Fruit fly (Drosophila melanogaster) whole organism, adult: Measurements from ENCODE around the gene Smu1.

Experiments used
- CG11617 ChIP-seq: fragments of 200-800 bp; sonication (Bioruptor generic); optimal IDR thresholded peaks from 2 replicates; lab custom pipeline; 2017; ENCODE audit warnings: mild to moderate bottlenecking, missing biosample characterization, missing genetic modification reagents, missing genetic modification characterization
- CG12768 ChIP-seq: fragments of 200-800 bp; sonication (Bioruptor generic); optimal IDR thresholded peaks from 2 replicates; lab custom pipeline; 2017; ENCODE audit warnings: missing biosample characterization, missing genetic modification characterization, mild to moderate bottlenecking, moderate library complexity, missing genetic modification reagents
- CG14711 ChIP-seq: fragments of 200-800 bp; sonication (Bioruptor generic); optimal IDR thresholded peaks from 2 replicates; lab custom pipeline; 2018; ENCODE audit warnings: missing biosample characterization, mild to moderate bottlenecking, missing genetic modification characterization, moderate library complexity
- CG1620 ChIP-seq: fragments of 200-800 bp; sonication (Bioruptor generic); optimal IDR thresholded peaks from 2 replicates; lab custom pipeline; 2016; ENCODE audit warnings: missing biosample characterization, missing genetic modification characterization
- CG33017 ChIP-seq: fragments of 200-800 bp; sonication (Bioruptor generic); optimal IDR thresholded peaks from 2 replicates; lab custom pipeline; 2018; ENCODE audit warnings: missing biosample characterization, mild to moderate bottlenecking, missing genetic modification characterization, moderate library complexity
- CG5204 ChIP-seq: fragments of 200-800 bp; sonication (Bioruptor generic); optimal IDR thresholded peaks from 2 replicates; lab custom pipeline; 2016; ENCODE audit warnings: missing biosample characterization, missing genetic modification characterization
- CG7045 ChIP-seq: fragments of 200-800 bp; sonication (Bioruptor generic); optimal IDR thresholded peaks from 2 replicates; lab custom pipeline; 2017; ENCODE audit warnings: missing biosample characterization, mild to moderate bottlenecking, missing genetic modification characterization
- CG7101 ChIP-seq: fragments of 200-800 bp; sonication (Bioruptor generic); optimal IDR thresholded peaks from 2 replicates; lab custom pipeline; 2018; ENCODE audit warnings: missing biosample characterization, mild to moderate bottlenecking, missing genetic modification characterization, moderate library complexity
- Clk ChIP-seq: fragments of 200-800 bp; sonication (Bioruptor generic); optimal IDR thresholded peaks from 2 replicates; lab custom pipeline; 2017; ENCODE audit warnings: missing biosample characterization, missing genetic modification characterization
- Crg-1 ChIP-seq: fragments of 200-800 bp; sonication (Bioruptor generic); optimal IDR thresholded peaks from 2 replicates; lab custom pipeline; 2016; ENCODE audit warnings: missing biosample characterization, missing genetic modification characterization
- Hr96 ChIP-seq: fragments of 200-800 bp; sonication (Bioruptor generic); optimal IDR thresholded peaks from 2 replicates; lab custom pipeline; 2016; ENCODE audit warnings: missing biosample characterization, missing genetic modification characterization
- Mnt ChIP-seq: fragments of 200-800 bp; sonication (Bioruptor generic); optimal IDR thresholded peaks from 2 replicates; lab custom pipeline; 2016; ENCODE audit warnings: missing biosample characterization, mild to moderate bottlenecking, missing genetic modification characterization
- bab1 ChIP-seq: fragments of 200-800 bp; sonication (Bioruptor generic); optimal IDR thresholded peaks from 3 replicates; lab custom pipeline; 2019; ENCODE audit warnings: missing biosample characterization, mild to moderate bottlenecking, missing genetic modification characterization, moderate library complexity
- cic ChIP-seq: fragments of 200-800 bp; sonication (Bioruptor generic); optimal IDR thresholded peaks from 2 replicates; lab custom pipeline; 2017; ENCODE audit warnings: missing biosample characterization, mild to moderate bottlenecking, missing genetic modification characterization, moderate library complexity
- cnc ChIP-seq, 2 experiments: fragments of >200 bp; optimal IDR thresholded peaks; 2 replicates each; lab custom pipeline; 2017
- kay ChIP-seq: fragments of 200-800 bp; sonication (Bioruptor generic); peaks from one replicate; lab custom pipeline; 2016; ENCODE audit warnings: missing biosample characterization, missing genetic modification characterization, borderline replicate concordance
- ovo ChIP-seq: fragments of 200-800 bp; sonication (Bioruptor generic); optimal IDR thresholded peaks from 2 replicates; lab custom pipeline; 2016; ENCODE audit warnings: missing biosample characterization, missing genetic modification characterization
- pad ChIP-seq: fragments of 200-800 bp; sonication (Bioruptor generic); optimal IDR thresholded peaks from 3 replicates; lab custom pipeline; 2017; ENCODE audit warnings: missing biosample characterization, missing genetic modification characterization, mild to moderate bottlenecking, moderate library complexity, missing genetic modification reagents
- tj ChIP-seq: fragments of 200-800 bp; sonication (Bioruptor generic); optimal IDR thresholded peaks from 3 replicates; lab custom pipeline; 2017; ENCODE audit warnings: missing biosample characterization, mild to moderate bottlenecking, missing genetic modification characterization, moderate library complexity
- toe ChIP-seq: fragments of 200-800 bp; sonication (Bioruptor generic); optimal IDR thresholded peaks from 2 replicates; lab custom pipeline; 2016; ENCODE audit warnings: missing biosample characterization, missing genetic modification characterization

The Smu1 gene

DNA sequence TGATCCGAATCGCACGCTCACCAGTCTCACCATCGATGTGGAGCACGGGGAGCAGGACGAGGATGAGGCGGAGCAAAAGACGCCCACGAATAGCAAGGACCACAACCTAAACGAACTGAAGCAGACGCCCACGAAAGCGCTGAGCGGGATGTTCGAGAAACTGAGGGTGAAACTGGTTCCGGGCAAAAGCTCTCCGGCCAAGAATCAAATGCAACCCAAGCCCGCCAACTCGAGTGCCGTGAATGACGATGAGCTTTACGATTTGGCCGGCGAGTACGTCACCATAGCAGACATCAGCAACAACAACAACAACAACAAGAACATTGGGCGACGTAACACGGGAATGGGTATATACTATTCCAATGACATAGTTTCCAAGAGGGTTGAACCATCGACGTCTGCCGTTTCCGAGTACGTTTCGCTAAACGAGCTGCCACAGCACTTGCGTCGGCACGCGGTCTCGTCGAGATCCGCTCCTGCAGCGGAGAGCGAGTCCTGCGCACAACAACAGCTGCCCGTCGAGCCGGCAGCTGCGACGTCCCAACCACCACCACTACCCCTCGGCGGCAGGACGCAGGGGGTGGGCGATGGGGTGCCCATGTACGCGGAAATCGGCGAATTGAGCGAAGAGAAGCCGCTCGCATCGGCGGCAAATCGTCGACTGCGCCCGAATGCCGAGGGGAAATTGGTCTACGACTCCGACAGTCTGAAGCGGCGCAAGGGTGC, 36.4 kb upstream of the Smu1 start:
- peak; percentile 13 for TF ChIP-seq cic (GFP tag; lab: Kevin White, UChicago)
- TF ChIP-seq toe (GFP tag; lab: Kevin White, UChicago), result no peak
- peak; percentile 82 for TF ChIP-seq pad
- no peak for TF ChIP-seq Clk

dm6 chr3R:19015423-19015810, 34.3 kb upstream of the Smu1 start:
- TF ChIP-seq CG7101 (tag; lab: Kevin White, UChicago) (no peak), cnc (optimal IDR thresholded peaks at IDR 0.05; lab: Kevin White, UChicago) (no peak), Crg-1 (GFP tag; lab: Kevin White, UChicago) (no peak), ovo (GFP tag; lab: Kevin White, UChicago) (no peak), pad (no peak), CG12768 (GFP tag; lab: Kevin White, UChicago) (no peak), kay (GFP tag; lab: Kevin White, UChicago) (no peak), Hr96 (no peak), CG5204 (GFP tag; lab: Kevin White, UChicago) (no peak), CG7045 (no peak), CG33017 (tag; lab: Kevin White, UChicago) (no peak), tj (no peak), CG11617 (GFP tag; lab: Kevin White, UChicago) (no peak), bab1 (no peak)

dm6 chr3R:19014742-19015422, 33.8 kb upstream of the Smu1 start:
- no peak for TF ChIP-seq ovo (GFP tag; lab: Kevin White, UChicago)
- TF ChIP-seq tj, result peak; percentile 98
- TF ChIP-seq CG14711 (tag; lab: Kevin White, UChicago), result peak; percentile 42
- no peak for TF ChIP-seq toe (GFP tag; lab: Kevin White, UChicago)
- TF ChIP-seq CG7045, result no peak
- no peak for TF ChIP-seq cic (GFP tag; lab: Kevin White, UChicago)
- no peak for TF ChIP-seq Clk
- peak; percentile 48 for TF ChIP-seq CG7101 (tag; lab: Kevin White, UChicago)
- peak; percentile 25 for TF ChIP-seq bab1
- no peak for TF ChIP-seq CG11617 (GFP tag; lab: Kevin White, UChicago)
- peak; percentile 37 for TF ChIP-seq CG33017 (tag; lab: Kevin White, UChicago)

dm6 chr3R:19014027-19014426, 32.9 kb upstream of the Smu1 start:
- TF ChIP-seq CG7045, result no peak
- TF ChIP-seq CG1620 (GFP tag; lab: Kevin White, UChicago), result no peak
- TF ChIP-seq CG12768 (GFP tag; lab: Kevin White, UChicago), result no peak
- no peak for TF ChIP-seq toe (GFP tag; lab: Kevin White, UChicago)
- TF ChIP-seq ovo (GFP tag; lab: Kevin White, UChicago), result no peak
- no peak for TF ChIP-seq kay (GFP tag; lab: Kevin White, UChicago)
- TF ChIP-seq Clk, result no peak
- no peak for TF ChIP-seq CG11617 (GFP tag; lab: Kevin White, UChicago)

dm6 chr3R:19011885-19012284, 30.8 kb upstream of the Smu1 start:
- no peak for TF ChIP-seq cnc (optimal IDR thresholded peaks at IDR 0.05; lab: Kevin White, UChicago)
- no peak for TF ChIP-seq pad
- no peak for TF ChIP-seq CG7101 (tag; lab: Kevin White, UChicago)
- TF ChIP-seq CG5204 (GFP tag; lab: Kevin White, UChicago), result no peak
- TF ChIP-seq CG7045, result no peak
- no peak for TF ChIP-seq Crg-1 (GFP tag; lab: Kevin White, UChicago)
- TF ChIP-seq Mnt (GFP tag; lab: Kevin White, UChicago), result no peak
- TF ChIP-seq tj, result no peak
- TF ChIP-seq CG33017 (tag; lab: Kevin White, UChicago), result no peak
- no peak for TF ChIP-seq Clk
- no peak for TF ChIP-seq CG12768 (GFP tag; lab: Kevin White, UChicago)
- TF ChIP-seq cic (GFP tag; lab: Kevin White, UChicago), result no peak
- no peak for TF ChIP-seq CG1620 (GFP tag; lab: Kevin White, UChicago)
- no peak for TF ChIP-seq kay (GFP tag; lab: Kevin White, UChicago)
- TF ChIP-seq ovo (GFP tag; lab: Kevin White, UChicago), result no peak
- no peak for TF ChIP-seq Hr96
- no peak for TF ChIP-seq toe (GFP tag; lab: Kevin White, UChicago)

DNA sequence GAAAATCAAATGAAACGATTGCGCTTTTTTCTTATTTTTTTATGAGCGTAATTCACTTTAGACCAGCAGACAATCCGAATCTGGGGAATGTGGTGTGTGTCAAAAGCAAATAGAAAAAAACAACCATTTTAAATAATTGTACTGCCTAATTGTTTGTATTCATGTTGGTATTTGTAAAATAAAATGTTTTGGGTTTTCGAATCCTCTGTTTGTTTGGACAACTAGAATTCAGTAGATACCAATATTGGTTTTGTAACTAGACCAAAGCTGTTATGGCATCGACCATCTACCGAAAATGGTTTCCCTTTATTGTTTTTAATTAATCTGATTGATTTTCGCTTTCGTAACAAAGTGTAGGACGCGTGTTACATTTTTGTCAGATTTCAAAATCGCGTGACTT, 29.8 kb upstream of the Smu1 start:
- TF ChIP-seq CG1620 (GFP tag; lab: Kevin White, UChicago) (no peak), pad (no peak), ovo (GFP tag; lab: Kevin White, UChicago) (no peak), toe (GFP tag; lab: Kevin White, UChicago) (no peak), bab1 (no peak), CG5204 (GFP tag; lab: Kevin White, UChicago) (no peak), tj (no peak), Hr96 (no peak), cic (GFP tag; lab: Kevin White, UChicago) (no peak), CG33017 (tag; lab: Kevin White, UChicago) (no peak), CG14711 (tag; lab: Kevin White, UChicago) (no peak), CG12768 (GFP tag; lab: Kevin White, UChicago) (no peak), cnc (optimal IDR thresholded peaks at IDR 0.05; lab: Kevin White, UChicago) (no peak), Crg-1 (GFP tag; lab: Kevin White, UChicago) (no peak), CG7045 (no peak), Clk (no peak)
